Fruit fly (Drosophila melanogaster): ENCODE data around the gene Cpr65Au.

Cpr65Au gene

dm6 chr3L:6139924-6140574 lies 8.1 kb upstream of the Cpr65Au start, which contains the start of gene Cpr65Av:
TSS of gene Cpr65Av (minus strand) at chr3L:6139974.
- TF ChIP-seq HLH106 (tag; optimal IDR thresholded peaks at IDR 0.05), result no peak
- TF ChIP-seq dmrt93B (GFP tag; optimal IDR thresholded peaks at IDR 0.05), result no peak
- TF ChIP-seq br (GFP tag; optimal IDR thresholded peaks at IDR 0.05), result no peak
- TF ChIP-seq Sp1 (GFP tag; optimal IDR thresholded peaks at IDR 0.05), result no peak
- no peak for TF ChIP-seq Hnf4 (GFP tag; optimal IDR thresholded peaks at IDR 0.05)
- TF ChIP-seq Jra (GFP tag; optimal IDR thresholded peaks at IDR 0.05), result no peak
- TF ChIP-seq Myc (optimal IDR thresholded peaks at IDR 0.05), result no peak
- no peak for TF ChIP-seq Mio (GFP tag; optimal IDR thresholded peaks at IDR 0.05)
- no peak for TF ChIP-seq Rel (GFP tag; optimal IDR thresholded peaks at IDR 0.05)
- TF ChIP-seq Rel (tag; optimal IDR thresholded peaks at IDR 0.05), result no peak
- no peak for TF ChIP-seq ey (GFP tag; optimal IDR thresholded peaks at IDR 0.05)
- no peak for TF ChIP-seq h (GFP tag; optimal IDR thresholded peaks at IDR 0.05)
- TF ChIP-seq woc (GFP tag; optimal IDR thresholded peaks at IDR 0.05), result no peak

dm6 chr3L:6138586-6138985 lies 6.7 kb upstream of the Cpr65Au start:
- TF ChIP-seq CrebA (GFP tag; optimal IDR thresholded peaks at IDR 0.05; ENCODE audit: borderline replicate concordance), result no peak
- no peak for TF ChIP-seq Hr83 (GFP tag; optimal IDR thresholded peaks at IDR 0.05; ENCODE audit: poor library complexity, severe bottlenecking)
- TF ChIP-seq Hr78 (GFP tag; optimal IDR thresholded peaks at IDR 0.05), result no peak
- TF ChIP-seq GATAd (GFP tag; optimal IDR thresholded peaks at IDR 0.05), result no peak
- TF ChIP-seq Sp1 (GFP tag; optimal IDR thresholded peaks at IDR 0.05), result no peak
- no peak for TF ChIP-seq Myc (optimal IDR thresholded peaks at IDR 0.05)
- TF ChIP-seq Mio (GFP tag; optimal IDR thresholded peaks at IDR 0.05), result no peak
- TF ChIP-seq sv (GFP tag; optimal IDR thresholded peaks at IDR 0.05), result no peak
- TF ChIP-seq jim (GFP tag; optimal IDR thresholded peaks at IDR 0.05), result no peak
- no peak for TF ChIP-seq br (GFP tag; optimal IDR thresholded peaks at IDR 0.05)
- no peak for TF ChIP-seq ey (GFP tag; optimal IDR thresholded peaks at IDR 0.05)
- no peak for TF ChIP-seq dsf (GFP tag; optimal IDR thresholded peaks at IDR 0.05; ENCODE audit: borderline replicate concordance)
- no peak for TF ChIP-seq h (GFP tag; optimal IDR thresholded peaks at IDR 0.05)
- TF ChIP-seq fru (GFP tag; optimal IDR thresholded peaks at IDR 0.05), result no peak
- no peak for TF ChIP-seq woc (GFP tag; optimal IDR thresholded peaks at IDR 0.05)
- no peak for TF ChIP-seq Dfd (GFP tag; optimal IDR thresholded peaks at IDR 0.05)
- TF ChIP-seq OdsH (GFP tag; optimal IDR thresholded peaks at IDR 0.05), result no peak
- TF ChIP-seq Jra (GFP tag; optimal IDR thresholded peaks at IDR 0.05), result no peak
- TF ChIP-seq tai (GFP tag; optimal IDR thresholded peaks at IDR 0.05), result no peak

DNA sequence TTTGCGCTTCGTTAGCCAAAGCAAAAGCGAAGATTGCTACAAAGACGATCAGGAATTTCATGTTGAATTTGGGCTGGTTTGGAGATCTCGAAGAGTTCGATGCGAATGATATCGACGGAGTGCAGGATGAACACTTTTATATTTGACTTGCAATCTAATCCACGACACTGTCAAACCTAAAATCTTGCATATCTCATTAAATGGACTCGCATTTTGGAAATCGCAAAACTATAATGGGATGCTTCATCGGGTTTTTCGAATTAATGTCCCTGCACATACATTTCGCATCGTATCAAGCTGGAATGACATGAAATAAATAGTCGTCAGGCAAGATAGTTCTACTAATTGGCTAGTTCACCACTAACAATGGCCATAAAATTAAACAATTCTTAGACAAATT lies 6.1 kb upstream of the Cpr65Au start, which contains the start of gene Lcp65Ae:
TSS of gene Lcp65Ae (minus strand) at position 101 of the 400 bp plus-strand sequence.
- TF ChIP-seq Hnf4 (GFP tag; optimal IDR thresholded peaks at IDR 0.05) (no peak), Vsx2 (GFP tag; optimal IDR thresholded peaks at IDR 0.05; ENCODE audit: partially characterized antibody) (no peak), CG9705 (GFP tag; optimal IDR thresholded peaks at IDR 0.05) (no peak), Rel (GFP tag; optimal IDR thresholded peaks at IDR 0.05) (no peak), Rel (tag; optimal IDR thresholded peaks at IDR 0.05) (no peak)

DNA sequence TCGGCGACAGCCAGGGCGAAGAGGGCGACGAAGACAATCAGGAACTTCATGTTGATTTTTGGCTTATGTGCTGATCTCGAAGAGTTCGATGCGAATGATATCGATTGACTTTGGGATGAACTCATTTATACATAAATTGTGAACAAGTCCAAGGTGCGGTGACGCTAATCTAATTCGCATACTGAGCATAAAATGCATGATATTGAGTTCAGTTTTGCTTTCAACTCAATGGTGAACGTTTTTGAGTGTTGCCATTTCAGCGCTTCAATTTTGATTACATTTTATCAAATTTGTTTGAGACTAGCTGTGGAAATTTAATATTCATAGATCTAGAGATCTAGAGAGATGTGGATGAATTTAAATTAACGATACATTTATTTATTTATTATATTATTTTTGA lies 4.8 kb upstream of the Cpr65Au start, which contains the start of gene Lcp65Af:
TSS of gene Lcp65Af (minus strand) at position 101 of the 400 bp plus-strand sequence.
- no peak for TF ChIP-seq Hnf4 (GFP tag; optimal IDR thresholded peaks at IDR 0.05)
- no peak for TF ChIP-seq psq (GFP tag; optimal IDR thresholded peaks at IDR 0.05)
- TF ChIP-seq fru (GFP tag; optimal IDR thresholded peaks at IDR 0.05), result no peak
- no peak for TF ChIP-seq h (GFP tag; optimal IDR thresholded peaks at IDR 0.05)
- no peak for TF ChIP-seq sage (GFP tag; optimal IDR thresholded peaks at IDR 0.05)
- TF ChIP-seq dsf (GFP tag; optimal IDR thresholded peaks at IDR 0.05; ENCODE audit: borderline replicate concordance), result no peak
- no peak for TF ChIP-seq Sp1 (GFP tag; optimal IDR thresholded peaks at IDR 0.05)
- TF ChIP-seq GATAd (GFP tag; optimal IDR thresholded peaks at IDR 0.05), result no peak
- TF ChIP-seq Dfd (GFP tag; optimal IDR thresholded peaks at IDR 0.05), result no peak
- no peak for TF ChIP-seq Abd-B (GFP tag; optimal IDR thresholded peaks at IDR 0.05)
- no peak for TF ChIP-seq Hr78 (GFP tag; optimal IDR thresholded peaks at IDR 0.05)

DNA sequence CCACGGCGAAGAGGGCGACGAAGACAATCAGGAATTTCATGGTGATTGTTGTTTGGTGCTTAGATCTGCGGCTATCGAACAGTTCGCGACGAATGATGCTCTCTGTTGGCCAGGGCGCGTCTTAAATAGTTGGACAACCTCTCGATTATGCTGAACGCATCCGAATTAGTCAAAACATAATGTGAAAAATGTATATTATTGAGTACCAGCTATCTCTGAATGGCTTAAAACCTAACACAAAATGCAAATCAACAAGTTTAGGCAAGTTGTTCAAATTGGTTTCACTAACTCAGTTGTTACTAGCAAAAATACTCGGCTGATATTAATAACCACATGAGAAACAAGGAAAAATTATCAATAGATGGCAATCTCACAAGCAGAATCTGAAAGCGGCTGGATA lies 3.3 kb upstream of the Cpr65Au start, which contains the start of gene Lcp65Ag1:
TSS of gene Lcp65Ag1 (minus strand) at position 101 of the 400 bp plus-strand sequence.
- TF ChIP-seq HLH106 (tag; optimal IDR thresholded peaks at IDR 0.05), result no peak
- no peak for TF ChIP-seq Hr83 (GFP tag; optimal IDR thresholded peaks at IDR 0.05; ENCODE audit: poor library complexity, severe bottlenecking)
- no peak for TF ChIP-seq Dif (GFP tag; optimal IDR thresholded peaks at IDR 0.05; ENCODE audit: partially characterized antibody)
- no peak for TF ChIP-seq usp (GFP tag; optimal IDR thresholded peaks at IDR 0.05)
- no peak for TF ChIP-seq Dfd (GFP tag; optimal IDR thresholded peaks at IDR 0.05)

Measured in whole organism, wandering third instar larva.